Fruit fly (Drosophila melanogaster): ENCODE measurements around the gene CG5087.

dm6 chr3L:8958557-8958956 lies 39.4 kb upstream of the CG5087 start, which contains the start of gene CG13313:
- TF ChIP-seq pan (optimal IDR thresholded peaks at IDR 0.05) (no peak), psq (optimal IDR thresholded peaks at IDR 0.05) (no peak), usp (GFP tag; optimal IDR thresholded peaks at IDR 0.05) (no peak), EcR (GFP tag; optimal IDR thresholded peaks at IDR 0.05) (no peak), CG8478 (optimal IDR thresholded peaks at IDR 0.05) (no peak), Dll (optimal IDR thresholded peaks at IDR 0.05) (no peak)

Data from whole organism.